Fruit fly (Drosophila melanogaster) whole organism, embryonic: ENCODE measurements around the gene IntS9.

Experiments used
- Atf-2 ChIP-seq: fragments of 200-800 bp; sonication (Bioruptor generic); optimal IDR thresholded peaks from 2 replicates; lab custom pipeline; 2016; ENCODE audit warnings: missing biosample characterization, missing genetic modification characterization
- Atf6 ChIP-seq: fragments of 200-800 bp; sonication (Bioruptor generic); IDR thresholded peaks from 2 replicates; pipeline ENCODE4 v1.3.6; 2022; ENCODE audit warnings: missing biosample characterization, missing genetic modification characterization
- Bdp1 ChIP-seq: fragments of 200-800 bp; sonication (Bioruptor generic); optimal IDR thresholded peaks from 3 replicates; lab custom pipeline; 2016; ENCODE audit warnings: missing biosample characterization, missing genetic modification characterization
- CG10462 ChIP-seq: fragments of 200-800 bp; sonication (Bioruptor generic); optimal IDR thresholded peaks from 2 replicates; lab custom pipeline; 2016; ENCODE audit warnings: missing biosample characterization, missing genetic modification characterization
- CG11723 ChIP-seq: fragments of 200-800 bp; sonication (Bioruptor generic); optimal IDR thresholded peaks from 2 replicates; lab custom pipeline; 2017; ENCODE audit warnings: missing biosample characterization, mild to moderate bottlenecking, missing genetic modification characterization
- CG12299 ChIP-seq: fragments of 200-800 bp; sonication (Bioruptor generic); optimal IDR thresholded peaks from 2 replicates; lab custom pipeline; 2018; ENCODE audit warnings: missing biosample characterization, mild to moderate bottlenecking, missing genetic modification characterization
- CG12659 ChIP-seq: fragments of 200-800 bp; sonication (Bioruptor generic); optimal IDR thresholded peaks from 3 replicates; lab custom pipeline; 2017; ENCODE audit warnings: mild to moderate bottlenecking, missing biosample characterization, missing genetic modification reagents, missing genetic modification characterization
- CG13894 ChIP-seq: fragments of 200-800 bp; sonication (Bioruptor generic); optimal IDR thresholded peaks from 3 replicates; lab custom pipeline; 2018; ENCODE audit warnings: missing biosample characterization, mild to moderate bottlenecking, missing genetic modification characterization, moderate library complexity
- CG15011 ChIP-seq: fragments of 200-800 bp; sonication (Bioruptor generic); optimal IDR thresholded peaks from 3 replicates; lab custom pipeline; 2018; ENCODE audit warnings: missing biosample characterization, mild to moderate bottlenecking, missing genetic modification characterization
- CG1602 ChIP-seq: fragments of 200-800 bp; sonication (Bioruptor generic); optimal IDR thresholded peaks from 3 replicates; lab custom pipeline; 2016; ENCODE audit warnings: missing biosample characterization, missing genetic modification characterization
- CG1603 ChIP-seq: fragments of 200-800 bp; sonication (Bioruptor generic); optimal IDR thresholded peaks from 2 replicates; lab custom pipeline; 2019; ENCODE audit warnings: missing biosample characterization, mild to moderate bottlenecking, missing genetic modification characterization, moderate library complexity
- CG16779 ChIP-seq: fragments of 200-800 bp; sonication (Bioruptor generic); IDR thresholded peaks from 2 replicates; pipeline ENCODE4 v1.3.6; 2022; ENCODE audit warnings: missing biosample characterization, missing genetic modification characterization
- CG18599 ChIP-seq: fragments of 200-800 bp; sonication (Bioruptor generic); optimal IDR thresholded peaks from 3 replicates; lab custom pipeline; 2017; ENCODE audit warnings: missing biosample characterization, missing genetic modification characterization, mild to moderate bottlenecking, moderate library complexity, missing genetic modification reagents
- CG30431 ChIP-seq: fragments of 200-800 bp; sonication (Bioruptor generic); optimal IDR thresholded peaks from 2 replicates; lab custom pipeline; 2017; ENCODE audit warnings: missing biosample characterization, missing genetic modification characterization
- CG3163 ChIP-seq: fragments of 200-800 bp; sonication (Bioruptor generic); optimal IDR thresholded peaks from 3 replicates; lab custom pipeline; 2016; ENCODE audit warnings: missing biosample characterization, missing genetic modification characterization
- CG32767 ChIP-seq: fragments of 200-800 bp; sonication (Bioruptor generic); IDR thresholded peaks from 2 replicates; pipeline ENCODE4 v1.3.6; 2022; ENCODE audit warnings: missing biosample characterization, missing genetic modification characterization
- CG33213 ChIP-seq: fragments of 200-800 bp; sonication (Bioruptor generic); optimal IDR thresholded peaks from 3 replicates; lab custom pipeline; 2016; ENCODE audit warnings: missing biosample characterization, missing genetic modification characterization
- CG34376 ChIP-seq: fragments of 200-800 bp; sonication (Bioruptor generic); optimal IDR thresholded peaks from 2 replicates; lab custom pipeline; 2018; ENCODE audit warnings: missing biosample characterization, mild to moderate bottlenecking, missing genetic modification characterization
- CG4328 ChIP-seq: fragments of 200-800 bp; sonication (Bioruptor generic); optimal IDR thresholded peaks from 3 replicates; lab custom pipeline; 2017; ENCODE audit warnings: missing biosample characterization, missing genetic modification reagents, missing genetic modification characterization
- CG4617 ChIP-seq: fragments of 200-800 bp; sonication (Bioruptor generic); optimal IDR thresholded peaks from 3 replicates; lab custom pipeline; 2016; ENCODE audit warnings: missing biosample characterization, missing genetic modification characterization, borderline replicate concordance
- CG6654 ChIP-seq: fragments of 200-800 bp; sonication (Bioruptor generic); optimal IDR thresholded peaks from 2 replicates; lab custom pipeline; 2017; ENCODE audit warnings: missing biosample characterization, mild to moderate bottlenecking, missing genetic modification characterization
- CG7786 ChIP-seq: fragments of 200-800 bp; sonication (Bioruptor generic); optimal IDR thresholded peaks from 2 replicates; lab custom pipeline; 2016; ENCODE audit warnings: missing biosample characterization, missing genetic modification characterization
- CG8359 ChIP-seq: fragments of 200-800 bp; sonication (Bioruptor generic); optimal IDR thresholded peaks from 2 replicates; lab custom pipeline; 2017; ENCODE audit warnings: missing biosample characterization, mild to moderate bottlenecking, missing genetic modification characterization, borderline replicate concordance
- D19B ChIP-seq: fragments of 200-800 bp; sonication (Bioruptor generic); optimal IDR thresholded peaks from 2 replicates; lab custom pipeline; 2017; ENCODE audit warnings: missing biosample characterization, mild to moderate bottlenecking, missing genetic modification characterization
- Dek ChIP-seq: fragments of 200-800 bp; sonication (Bioruptor generic); optimal IDR thresholded peaks from 3 replicates; lab custom pipeline; 2019; ENCODE audit warnings: missing biosample characterization, mild to moderate bottlenecking, missing genetic modification characterization, moderate library complexity
- Dp ChIP-seq: fragments of 200-800 bp; sonication (Bioruptor generic); optimal IDR thresholded peaks from 2 replicates; lab custom pipeline; 2018; ENCODE audit warnings: missing biosample characterization, mild to moderate bottlenecking, missing genetic modification characterization, moderate library complexity
- HHEX ChIP-seq: fragments of 200-800 bp; sonication (Bioruptor generic); optimal IDR thresholded peaks from 3 replicates; lab custom pipeline; 2017; ENCODE audit warnings: missing biosample characterization, mild to moderate bottlenecking, missing genetic modification characterization, missing genetic modification reagents
- Hmr ChIP-seq: fragments of 200-800 bp; sonication (Bioruptor generic); optimal IDR thresholded peaks from 3 replicates; lab custom pipeline; 2017; ENCODE audit warnings: mild to moderate bottlenecking, missing biosample characterization, missing genetic modification reagents, missing genetic modification characterization
- Hr39 ChIP-seq: fragments of >200 bp; optimal IDR thresholded peaks from 2 replicates; lab custom pipeline; 2017
- Lhr ChIP-seq: fragments of 200-800 bp; sonication (Bioruptor generic); optimal IDR thresholded peaks from 3 replicates; lab custom pipeline; 2017; ENCODE audit warnings: mild to moderate bottlenecking, missing biosample characterization, missing genetic modification reagents, missing genetic modification characterization
- Myb ChIP-seq: fragments of 200-800 bp; sonication (Bioruptor generic); optimal IDR thresholded peaks from 2 replicates; lab custom pipeline; 2016; ENCODE audit warnings: missing biosample characterization, missing genetic modification characterization
- NC2α ChIP-seq: fragments of 200-800 bp; sonication (Bioruptor generic); optimal IDR thresholded peaks from 2 replicates; lab custom pipeline; 2016; ENCODE audit warnings: missing biosample characterization, missing genetic modification characterization
- NK7.1 ChIP-seq: fragments of 200-800 bp; sonication (Bioruptor generic); optimal IDR thresholded peaks from 3 replicates; lab custom pipeline; 2016; ENCODE audit warnings: missing biosample characterization, missing genetic modification characterization
- Poxn ChIP-seq: fragments of 200-800 bp; sonication (Bioruptor generic); IDR thresholded peaks from 2 replicates; pipeline ENCODE4 v1.3.6; 2022; ENCODE audit warnings: missing biosample characterization, missing genetic modification characterization
- Ravus ChIP-seq: fragments of 200-800 bp; sonication (Bioruptor generic); IDR thresholded peaks from 2 replicates; pipeline ENCODE4 v1.3.6; 2022; ENCODE audit warnings: missing biosample characterization, missing genetic modification characterization
- Vsx1 ChIP-seq: fragments of 200-800 bp; sonication (Bioruptor generic); optimal IDR thresholded peaks from 2 replicates; lab custom pipeline; 2017; ENCODE audit warnings: missing biosample characterization, mild to moderate bottlenecking, missing genetic modification characterization, missing genetic modification reagents
- YL-1 ChIP-seq: fragments of 200-800 bp; sonication (Bioruptor generic); optimal IDR thresholded peaks from 3 replicates; lab custom pipeline; 2017; ENCODE audit warnings: missing biosample characterization, mild to moderate bottlenecking, missing genetic modification characterization
- ash1 ChIP-seq: fragments of 200-800 bp; sonication (Bioruptor generic); optimal IDR thresholded peaks from 2 replicates; lab custom pipeline; 2018; ENCODE audit warnings: missing biosample characterization, mild to moderate bottlenecking, missing genetic modification characterization
- bsh ChIP-seq, 2 experiments: fragments of 200-800 bp; sonication (Bioruptor generic); optimal IDR thresholded peaks; 2 replicates each; lab custom pipeline; 2017 to 2018; ENCODE audit warnings: mild to moderate bottlenecking in 2 of 2, missing biosample characterization in 2 of 2, missing genetic modification characterization in 2 of 2, moderate library complexity in 1 of 2
- da ChIP-seq: fragments of 200-800 bp; sonication (Bioruptor generic); optimal IDR thresholded peaks from 2 replicates; lab custom pipeline; 2016; ENCODE audit warnings: missing biosample characterization, missing genetic modification characterization
- dati ChIP-seq: fragments of 200-800 bp; sonication (Bioruptor generic); IDR thresholded peaks from 2 replicates; pipeline ENCODE4 v1.3.6; 2022; ENCODE audit warnings: missing biosample characterization, missing genetic modification characterization
- disco-r ChIP-seq: fragments of 200-800 bp; sonication (Bioruptor generic); optimal IDR thresholded peaks from 2 replicates; lab custom pipeline; 2016; ENCODE audit warnings: missing biosample characterization, missing genetic modification characterization
- esg ChIP-seq: fragments of 200-800 bp; sonication (Bioruptor generic); conservative IDR thresholded peaks from 2 replicates; pipeline ENCODE4 v1.3.6; 2022; ENCODE audit warnings: missing biosample characterization, missing genetic modification characterization
- fd102C ChIP-seq: fragments of 200-800 bp; sonication (Bioruptor generic); optimal IDR thresholded peaks from 2 replicates; lab custom pipeline; 2018; ENCODE audit warnings: missing biosample characterization, mild to moderate bottlenecking, missing genetic modification characterization, moderate library complexity
- lilli ChIP-seq: fragments of 200-800 bp; sonication (Bioruptor generic); optimal IDR thresholded peaks from 3 replicates; lab custom pipeline; 2016; ENCODE audit warnings: missing biosample characterization, missing genetic modification characterization
- lola ChIP-seq, 3 experiments: fragments of >200 bp in 2 of 3; fragments of 200-800 bp in 1 of 3; sonication (Bioruptor generic) in 1 of 3; optimal IDR thresholded peaks; 2 replicates each; lab custom pipeline; 2017 to 2019; ENCODE audit warnings: missing biosample characterization in 3 of 3, missing genetic modification characterization in 3 of 3, mild to moderate bottlenecking in 1 of 3, moderate library complexity in 1 of 3
- maf-S ChIP-seq: fragments of 200-800 bp; sonication (Bioruptor generic); optimal IDR thresholded peaks from 2 replicates; lab custom pipeline; 2016; ENCODE audit warnings: missing biosample characterization, missing genetic modification characterization
- mam ChIP-seq: fragments of 200-800 bp; sonication (Bioruptor generic); optimal IDR thresholded peaks from 3 replicates; lab custom pipeline; 2016; ENCODE audit warnings: missing biosample characterization, missing genetic modification characterization
- pum ChIP-seq: fragments of 200-800 bp; sonication (Bioruptor generic); optimal IDR thresholded peaks from 2 replicates; lab custom pipeline; 2016; ENCODE audit warnings: missing biosample characterization, missing genetic modification characterization
- scrt ChIP-seq: fragments of 200-800 bp; sonication (Bioruptor generic); optimal IDR thresholded peaks from 2 replicates; lab custom pipeline; 2018; ENCODE audit warnings: missing biosample characterization, mild to moderate bottlenecking, missing genetic modification characterization, moderate library complexity
- sd ChIP-seq: fragments of 200-800 bp; sonication (Bioruptor generic); optimal IDR thresholded peaks from 3 replicates; lab custom pipeline; 2018; ENCODE audit warnings: missing biosample characterization, mild to moderate bottlenecking, missing genetic modification characterization, moderate library complexity

The IntS9 gene

dm6 chr3L:16146539-16146934 is 41.1 kb upstream of the IntS9 start (continued):
- TF ChIP-seq Myb, result no peak
- TF ChIP-seq scrt (GFP tag; lab: Kevin White, UChicago), result no peak
- peak; percentile 12 for TF ChIP-seq D19B (GFP tag; lab: Kevin White, UChicago)
- TF ChIP-seq NC2α (GFP tag; lab: Kevin White, UChicago), result no peak
- 0 out of 2 replicates have a peak, but pooled peaks have one; percentile 8 for TF ChIP-seq esg (GFP tag; lab: Robert Waterston, UW)
- TF ChIP-seq Poxn (GFP tag; lab: Robert Waterston, UW), result no peak
- TF ChIP-seq da (GFP tag; lab: Kevin White, UChicago), result no peak
- no peak for TF ChIP-seq Ravus (GFP tag; lab: Robert Waterston, UW)
- peak; percentile 55 for TF ChIP-seq Dek (tag; lab: Kevin White, UChicago)
- TF ChIP-seq Atf6 (GFP tag; lab: Robert Waterston, UW), result peak; percentile 59
- no peak for TF ChIP-seq ash1 (GFP tag; lab: Kevin White, UChicago)
- no peak for TF ChIP-seq Hr39 (lab: Kevin White, UChicago)
- no peak for TF ChIP-seq CG6654 (GFP tag; lab: Kevin White, UChicago)
- TF ChIP-seq CG10462 (GFP tag; lab: Kevin White, UChicago), result no peak
- no peak for TF ChIP-seq CG33213
- TF ChIP-seq bsh (GFP tag; optimal IDR thresholded peaks at IDR 0.05; lab: Kevin White, UChicago), result no peak
- no peak for TF ChIP-seq CG1603 (tag; lab: Kevin White, UChicago)
- TF ChIP-seq CG7786, result no peak
- no peak for TF ChIP-seq YL-1
- peak in 1 of 3 experiments; percentile 12 for TF ChIP-seq lola (GFP tag; optimal IDR thresholded peaks at IDR 0.05; lab: Kevin White, UChicago)
- no peak for TF ChIP-seq CG4328 (GFP tag; lab: Kevin White, UChicago)
- TF ChIP-seq pum (GFP tag; lab: Kevin White, UChicago), result no peak
- no peak for TF ChIP-seq mam (GFP tag; lab: Kevin White, UChicago)
- no peak for TF ChIP-seq CG11723
- TF ChIP-seq CG30431, result no peak
- no peak for TF ChIP-seq fd102C (GFP tag; lab: Kevin White, UChicago)
- TF ChIP-seq CG3163, result no peak
- no peak for TF ChIP-seq Atf-2 (GFP tag; lab: Kevin White, UChicago)
- TF ChIP-seq CG4617, result no peak
- TF ChIP-seq disco-r (GFP tag; lab: Kevin White, UChicago), result no peak
- peak; percentile 37 for TF ChIP-seq CG12659 (GFP tag; lab: Kevin White, UChicago)
- TF ChIP-seq NK7.1, result no peak
- TF ChIP-seq lilli, result peak; percentile 36
- peak; percentile 45 for TF ChIP-seq CG13894 (tag; lab: Kevin White, UChicago)
- TF ChIP-seq Vsx1 (GFP tag; lab: Kevin White, UChicago), result peak; percentile 27
- TF ChIP-seq HHEX (GFP tag; lab: Kevin White, UChicago), result no peak
- TF ChIP-seq maf-S, result no peak
- no peak for TF ChIP-seq CG8359
- peak; percentile 16 for TF ChIP-seq CG34376 (GFP tag; lab: Kevin White, UChicago)
- no peak for TF ChIP-seq Dp (GFP tag; lab: Kevin White, UChicago)
- TF ChIP-seq Hmr, result peak; percentile 60
- TF ChIP-seq Bdp1 (GFP tag; lab: Kevin White, UChicago), result no peak
- no peak for TF ChIP-seq CG15011 (GFP tag; lab: Kevin White, UChicago)
- TF ChIP-seq CG16779, result no peak
- TF ChIP-seq CG32767 (GFP tag; lab: Robert Waterston, UW), result no peak
- no peak for TF ChIP-seq dati
- peak; percentile 31 for TF ChIP-seq CG18599 (GFP tag; lab: Kevin White, UChicago)
- TF ChIP-seq Lhr (GFP tag; lab: Kevin White, UChicago), result no peak
- no peak for TF ChIP-seq sd (tag; lab: Kevin White, UChicago)
- TF ChIP-seq CG1602, result no peak
- no peak for TF ChIP-seq CG12299
